Worm (Caenorhabditis elegans) whole organism, midembryonic: ENCODE measurements around the gene R05H10.3.

Experiments
- T22C8.4 ChIP-seq: fragments of 200-800 bp; sonication (Bioruptor generic); IDR thresholded peaks from 2 replicates; pipeline ENCODE4 v1.3.6; 2022; ENCODE audit warnings: missing genetic modification characterization, missing compliant biosample characterization
- cog-1 ChIP-seq: sonication (generic microtip); optimal IDR thresholded peaks from 2 replicates; lab custom pipeline; 2016; ENCODE audit warnings: missing genetic modification characterization, missing compliant biosample characterization
- flt-1 ChIP-seq: fragments of 200-800 bp; sonication (Bioruptor generic); IDR thresholded peaks from 2 replicates; pipeline ENCODE4 v1.3.6; 2022; ENCODE audit warnings: missing genetic modification characterization, missing compliant biosample characterization
- klf-2 ChIP-seq: fragments of 200-800 bp; sonication (Bioruptor generic); conservative IDR thresholded peaks from 2 replicates; pipeline ENCODE4 v1.3.6; 2022; ENCODE audit warnings: missing genetic modification reagents, missing genetic modification characterization, missing compliant biosample characterization
- med-1 ChIP-seq: sonication (generic microtip); optimal IDR thresholded peaks from 2 replicates; lab custom pipeline; 2017; ENCODE audit warnings: missing genetic modification characterization, mild to moderate bottlenecking, missing compliant biosample characterization, antibody characterized with exemption, missing genetic modification reagents; ENCODE audit not compliant: insufficient read depth
- tab-1 ChIP-seq: fragments of 200-800 bp; sonication (Bioruptor generic); IDR thresholded peaks from 2 replicates; pipeline ENCODE4 v1.3.6; 2022; ENCODE audit warnings: missing genetic modification characterization, missing compliant biosample characterization
- ztf-23 ChIP-seq: fragments of 200-800 bp; sonication (Bioruptor generic); IDR thresholded peaks from 2 replicates; pipeline ENCODE4 v1.3.6; 2022; ENCODE audit warnings: missing genetic modification reagents, missing genetic modification characterization, missing compliant biosample characterization

DNA sequence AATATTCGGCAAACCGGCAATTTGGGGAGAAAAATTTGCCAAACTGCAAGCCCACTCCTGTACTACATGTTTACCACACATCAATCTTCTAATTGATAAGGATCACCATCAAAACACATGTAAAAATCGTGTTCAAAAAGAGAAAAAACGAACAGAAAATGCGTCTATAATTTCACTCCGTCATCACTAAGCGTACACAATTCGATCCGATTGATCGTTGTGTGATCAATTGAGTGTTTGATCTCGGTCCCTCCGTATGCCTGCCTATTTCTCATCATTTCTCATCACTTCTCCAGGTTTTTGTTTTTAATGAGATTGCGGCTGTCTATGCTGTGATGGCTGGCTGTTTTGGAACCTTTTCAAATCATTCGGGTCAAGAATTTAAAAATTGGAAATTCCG, 44.3 kb upstream of the R05H10.3 start:
- TF ChIP-seq flt-1 (GFP tag; lab: Robert Waterston, UW) (no peak), klf-2 (no peak), med-1 (GFP tag; lab: Kevin White, UChicago) (no peak), tab-1 (GFP tag; lab: Robert Waterston, UW) (no peak), T22C8.4 (GFP tag; lab: Robert Waterston, UW) (no peak), cog-1 (no peak), ztf-23 (no peak)
